In the genomic region with DNA sequence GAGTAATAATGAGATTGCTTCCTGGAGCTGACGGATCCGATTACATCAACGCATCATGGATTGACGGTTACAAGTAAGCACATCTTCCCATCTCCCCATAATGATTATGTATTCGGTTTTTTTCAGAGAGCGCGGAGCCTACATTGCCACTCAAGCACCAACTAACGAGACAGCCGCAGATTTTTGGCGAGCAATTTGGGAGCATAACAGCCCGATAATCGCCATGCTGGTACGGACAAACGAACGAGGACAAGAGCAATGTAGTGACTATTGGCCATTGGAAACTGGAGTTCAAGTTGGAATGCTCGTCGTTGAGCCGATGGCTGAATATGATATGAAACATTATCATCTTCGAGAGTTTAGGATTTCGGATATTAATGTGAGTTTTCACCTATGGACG, we compare ENCODE assay signal across 2 worm cellular contexts.
TF ChIP-seq lines count a peak whose summit lies in the region.

No protein-coding gene starts in this region.

TF ChIP-seq in whole organism, L4 larva, 104 proteins besides CTCF, POLR2A, EP300 and RAD21:
- TF ChIP-seq nhr-28 (tag; optimal IDR thresholded peaks at IDR 0.05; lab: Kevin White, UChicago), result no peak
- TF ChIP-seq ama-1 (optimal IDR thresholded peaks at IDR 0.05; lab: Kevin White, UChicago), result no peak
- peak; percentile 92 for TF ChIP-seq aha-1 (tag; lab: Kevin White, UChicago)

TF ChIP-seq in whole organism, young adult, 124 proteins besides CTCF, POLR2A, EP300 and RAD21:
- TF ChIP-seq ztf-28 (GFP tag; IDR thresholded peaks at IDR 0.05; lab: Robert Waterston, UW) (0 out of 2 replicates have a peak, but pooled peaks have one; percentile 23), nhr-90 (tag; optimal IDR thresholded peaks at IDR 0.05; lab: Kevin White, UChicago) (no peak)
